Fruit fly (Drosophila melanogaster): ENCODE results near the gene CG14342.

Gene CG14342

dm6 chr2L:1157679-1158518 lies 46.1 kb upstream of the CG14342 start, which contains the start of gene capt (continued):
- TF ChIP-seq CG6276 (GFP tag; optimal IDR thresholded peaks at IDR 0.05) (no peak), Sox14 (GFP tag; optimal IDR thresholded peaks at IDR 0.05) (peak; percentile 33), Sox102F (GFP tag; optimal IDR thresholded peaks at IDR 0.05) (peak; percentile 31), lz (GFP tag; optimal IDR thresholded peaks at IDR 0.05) (peak; percentile 59), ss (GFP tag; optimal IDR thresholded peaks at IDR 0.05) (peak; percentile 33 to 50), pdm3 (GFP tag; optimal IDR thresholded peaks at IDR 0.05) (no peak), CG6808 (GFP tag; optimal IDR thresholded peaks at IDR 0.05) (peak; percentile 7)

- TF ChIP-seq eg (GFP tag; IDR thresholded peaks at IDR 0.05): peak; percentile 35; the same call in 1 of the 3 replicates
- no peak for TF ChIP-seq spab (GFP tag; optimal IDR thresholded peaks at IDR 0.05)
- no peak for TF ChIP-seq CG6854 (GFP tag; optimal IDR thresholded peaks at IDR 0.05)
- no peak for TF ChIP-seq CG4318 (GFP tag; optimal IDR thresholded peaks at IDR 0.05)
- TF ChIP-seq Blimp-1 (GFP tag; optimal IDR thresholded peaks at IDR 0.05): no peak
- no peak for TF ChIP-seq CG3919 (GFP tag; optimal IDR thresholded peaks at IDR 0.05)
- TF ChIP-seq CG7368 (GFP tag; optimal IDR thresholded peaks at IDR 0.05): no peak
- TF ChIP-seq svp (GFP tag): peak; percentile 35
- TF ChIP-seq dac (GFP tag; optimal IDR thresholded peaks at IDR 0.05): no peak
- no peak for TF ChIP-seq CG8319 (GFP tag; optimal IDR thresholded peaks at IDR 0.05)
- no peak for TF ChIP-seq esn (GFP tag; optimal IDR thresholded peaks at IDR 0.05)
These were observed 45.3 kb upstream of the CG14342 start, which contains the start of gene Tango14 for dm6 chr2L:1158519-1159319. Gene Tango14, plus strand, starts transcription at chr2L:1158661.

- TF ChIP-seq Sox15 (GFP tag; optimal IDR thresholded peaks at IDR 0.05): no peak
- peak; percentile 100 for TF ChIP-seq svp (GFP tag)
- TF ChIP-seq Eip75B (GFP tag; optimal IDR thresholded peaks at IDR 0.05): peak; percentile 14
- peak; percentile 60 for TF ChIP-seq Eip78C (GFP tag)
These were observed 40.4 kb upstream of the CG14342 start, which contains the start of gene CG5080 for dm6 chr2L:1163538-1164143. Gene CG5080, minus strand, starts transcription at chr2L:1163886.

dm6 chr2L:1164294-1164693 lies 39.7 kb upstream of the CG14342 start, which contains the start of gene IntS14:
Gene IntS14, plus strand, starts transcription at chr2L:1164443.
- no peak for TF ChIP-seq Eip75B (GFP tag; optimal IDR thresholded peaks at IDR 0.05)
- TF ChIP-seq Sox14 (GFP tag; optimal IDR thresholded peaks at IDR 0.05): no peak
- no peak for TF ChIP-seq eg (GFP tag; IDR thresholded peaks at IDR 0.05)
- no peak for TF ChIP-seq pdm3 (GFP tag; optimal IDR thresholded peaks at IDR 0.05)
- no peak for TF ChIP-seq spab (GFP tag; optimal IDR thresholded peaks at IDR 0.05)
- TF ChIP-seq CG6792 (GFP tag; optimal IDR thresholded peaks at IDR 0.05): no peak
- TF ChIP-seq CG6163 (GFP tag; IDR thresholded peaks at IDR 0.05): no peak
- no peak for TF ChIP-seq Smox (GFP tag; optimal IDR thresholded peaks at IDR 0.05)
- TF ChIP-seq dsx (GFP tag; optimal IDR thresholded peaks at IDR 0.05; ENCODE audit: poor library complexity, severe bottlenecking): no peak
- no peak for TF ChIP-seq CG6276 (GFP tag; optimal IDR thresholded peaks at IDR 0.05)
- no peak for TF ChIP-seq Lpt (GFP tag; optimal IDR thresholded peaks at IDR 0.05)
- TF ChIP-seq esn (GFP tag; optimal IDR thresholded peaks at IDR 0.05): no peak
- no peak for TF ChIP-seq dac (GFP tag; optimal IDR thresholded peaks at IDR 0.05)
- TF ChIP-seq fd59A (GFP tag; optimal IDR thresholded peaks at IDR 0.05): no peak
- no peak for TF ChIP-seq CG11762 (GFP tag; optimal IDR thresholded peaks at IDR 0.05; ENCODE audit: insufficient read depth)

dm6 chr2L:1166326-1166725 lies 37.7 kb upstream of the CG14342 start, which contains the start of gene CG14341:
Gene CG14341, plus strand, starts transcription at chr2L:1166506.
- TF ChIP-seq CG6276 (GFP tag; optimal IDR thresholded peaks at IDR 0.05) (no peak), esn (GFP tag; optimal IDR thresholded peaks at IDR 0.05) (peak; percentile 26), Sox14 (GFP tag; optimal IDR thresholded peaks at IDR 0.05) (no peak), lz (GFP tag; optimal IDR thresholded peaks at IDR 0.05) (no peak), CG6163 (GFP tag; IDR thresholded peaks at IDR 0.05) (no peak), OdsH (GFP tag; optimal IDR thresholded peaks at IDR 0.05) (no peak), Hr4 (GFP tag; optimal IDR thresholded peaks at IDR 0.05) (no peak), svp (GFP tag) (peak; percentile 66), CG11294 (GFP tag; IDR thresholded peaks at IDR 0.05) (no peak), dac (GFP tag; optimal IDR thresholded peaks at IDR 0.05) (no peak), CG31627 (GFP tag; optimal IDR thresholded peaks at IDR 0.05) (no peak), Sox102F (GFP tag; optimal IDR thresholded peaks at IDR 0.05) (no peak), salr (GFP tag; optimal IDR thresholded peaks at IDR 0.05) (no peak)
